Worm (Caenorhabditis elegans) whole organism, L1 larva: Measurements from ENCODE around the gene vit-2.

Experiments used
- C16A3.4 ChIP-seq: fragments of 150-350 bp; optimal IDR thresholded peaks from 2 replicates; lab custom pipeline; 2014; ENCODE audit warnings: missing biosample characterization, missing genetic modification characterization
- F16B12.6 ChIP-seq: fragments of 150-350 bp; optimal IDR thresholded peaks from 2 replicates; lab custom pipeline; 2014; ENCODE audit warnings: missing biosample characterization, missing genetic modification characterization
- aha-1 ChIP-seq: fragments of 150-350 bp; optimal IDR thresholded peaks from 2 replicates; lab custom pipeline; 2014; ENCODE audit warnings: missing biosample characterization, missing genetic modification characterization
- ama-1 ChIP-seq: fragments of 150-350 bp; optimal IDR thresholded peaks from 2 replicates; lab custom pipeline; 2014
- blmp-1 ChIP-seq: fragments of 150-350 bp; optimal IDR thresholded peaks from 2 replicates; lab custom pipeline; 2014; ENCODE audit warnings: missing biosample characterization, missing genetic modification characterization
- ceh-8 ChIP-seq: fragments of 200-800 bp; sonication (Bioruptor generic); optimal IDR thresholded peaks from 2 replicates; lab custom pipeline; 2018; ENCODE audit warnings: mild to moderate bottlenecking, missing genetic modification characterization, moderate library complexity, missing compliant biosample characterization
- ceh-82 ChIP-seq, 3 experiments: fragments of 150-350 bp in 1 of 3; sonication (generic microtip) in 2 of 3; optimal IDR thresholded peaks; 2 replicates each; lab custom pipeline; 2014 to 2017; ENCODE audit warnings: missing biosample characterization in 3 of 3, missing genetic modification characterization in 3 of 3
- dsc-1 ChIP-seq: sonication (generic microtip); optimal IDR thresholded peaks from 2 replicates; lab custom pipeline; 2016; ENCODE audit warnings: mild to moderate bottlenecking, missing genetic modification characterization, missing compliant biosample characterization
- egl-13 ChIP-seq: sonication (generic microtip); optimal IDR thresholded peaks from 2 replicates; lab custom pipeline; 2016; ENCODE audit warnings: missing genotype, missing genetic modification reagents, missing genetic modification characterization, missing compliant biosample characterization
- elt-2 ChIP-seq: sonication (generic microtip); optimal IDR thresholded peaks from 2 replicates; lab custom pipeline; 2016; ENCODE audit warnings: missing genetic modification characterization, mild to moderate bottlenecking, inconsistent platforms, missing compliant biosample characterization, missing genetic modification reagents
- fkh-10 ChIP-seq: sonication (generic microtip); optimal IDR thresholded peaks from 2 replicates; lab custom pipeline; 2017; ENCODE audit warnings: missing biosample characterization, missing genetic modification reagents, missing genetic modification characterization
- fkh-8 ChIP-seq: sonication (generic microtip); optimal IDR thresholded peaks from 2 replicates; lab custom pipeline; 2016; ENCODE audit warnings: mild to moderate bottlenecking, missing genetic modification characterization, missing compliant biosample characterization
- fos-1 ChIP-seq: fragments of 150-350 bp; optimal IDR thresholded peaks from 2 replicates; lab custom pipeline; 2014; ENCODE audit warnings: missing biosample characterization, missing genetic modification characterization
- hlh-4 ChIP-seq: sonication (generic microtip); optimal IDR thresholded peaks from 2 replicates; lab custom pipeline; 2016; ENCODE audit warnings: mild to moderate bottlenecking, missing genetic modification characterization, missing compliant biosample characterization
- hpl-2 ChIP-seq: fragments of 150-350 bp; optimal IDR thresholded peaks from 2 replicates; lab custom pipeline; 2014; ENCODE audit warnings: missing biosample characterization, missing genetic modification reagents, missing genetic modification characterization
- irx-1 ChIP-seq: sonication (generic microtip); optimal IDR thresholded peaks from 2 replicates; lab custom pipeline; 2016; ENCODE audit warnings: missing genetic modification characterization, missing compliant biosample characterization
- lin-14 ChIP-seq: fragments of 200-800 bp; sonication (Bioruptor generic); optimal IDR thresholded peaks from 2 replicates; lab custom pipeline; 2018; ENCODE audit warnings: mild to moderate bottlenecking, missing genetic modification characterization, moderate library complexity, missing compliant biosample characterization
- lin-15B ChIP-seq: fragments of 150-350 bp; sonication (generic microtip); optimal IDR thresholded peaks from 3 replicates; lab custom pipeline; 2014; ENCODE audit warnings: missing biosample characterization, missing genetic modification characterization
- lin-35 ChIP-seq, 2 experiments: fragments of 150-350 bp; optimal IDR thresholded peaks; 2 replicates each; lab custom pipeline; 2014; ENCODE audit warnings: missing biosample characterization in 2 of 2, missing genetic modification characterization in 2 of 2, missing genetic modification reagents in 2 of 2
- lin-39 ChIP-seq: fragments of 150-350 bp; optimal IDR thresholded peaks from 2 replicates; lab custom pipeline; 2014; ENCODE audit warnings: missing biosample characterization, missing genetic modification reagents, missing genetic modification characterization
- lsy-2 ChIP-seq, 2 experiments: fragments of 150-350 bp; optimal IDR thresholded peaks; 2 replicates each; lab custom pipeline; 2014; ENCODE audit warnings: missing biosample characterization in 2 of 2, missing genetic modification characterization in 2 of 2
- mef-2 ChIP-seq: fragments of 150-350 bp; optimal IDR thresholded peaks from 2 replicates; lab custom pipeline; 2014; ENCODE audit warnings: missing biosample characterization, missing genetic modification characterization
- mep-1 ChIP-seq: fragments of 150-350 bp; optimal IDR thresholded peaks from 2 replicates; lab custom pipeline; 2014; ENCODE audit warnings: missing biosample characterization, missing genetic modification characterization
- nhr-19 ChIP-seq: fragments of 200-800 bp; sonication (Bioruptor generic); conservative IDR thresholded peaks from 2 replicates; pipeline ENCODE4 v1.3.6; 2022; ENCODE audit warnings: missing genetic modification characterization, missing compliant biosample characterization
- nhr-28 ChIP-seq: fragments of 150-350 bp; optimal IDR thresholded peaks from 2 replicates; lab custom pipeline; 2014; ENCODE audit warnings: missing biosample characterization, missing genetic modification characterization
- nhr-47 ChIP-seq: sonication (generic microtip); optimal IDR thresholded peaks from 2 replicates; lab custom pipeline; 2016; ENCODE audit warnings: mild to moderate bottlenecking, missing genetic modification characterization, moderate library complexity, missing compliant biosample characterization
- nhr-71 ChIP-seq: sonication (generic microtip); optimal IDR thresholded peaks from 2 replicates; lab custom pipeline; 2016; ENCODE audit warnings: mild to moderate bottlenecking, missing genetic modification characterization, moderate library complexity, missing compliant biosample characterization
- nhr-77 ChIP-seq: fragments of 150-350 bp; optimal IDR thresholded peaks from 2 replicates; lab custom pipeline; 2014; ENCODE audit warnings: missing biosample characterization, missing genetic modification characterization
- nhr-85 ChIP-seq: sonication (generic microtip); peaks from one replicate; lab custom pipeline; 2016; ENCODE audit warnings: missing genetic modification characterization, inconsistent platforms, missing compliant biosample characterization
- pax-3 ChIP-seq: fragments of 200-800 bp; sonication (Bioruptor generic); optimal IDR thresholded peaks from 2 replicates; lab custom pipeline; 2018; ENCODE audit warnings: mild to moderate bottlenecking, missing genetic modification characterization, moderate library complexity, missing compliant biosample characterization
- skn-1 ChIP-seq: fragments of 150-350 bp; optimal IDR thresholded peaks from 2 replicates; lab custom pipeline; 2014; ENCODE audit warnings: missing biosample characterization, missing genetic modification characterization
- snu-23 ChIP-seq: sonication (generic microtip); optimal IDR thresholded peaks from 2 replicates; lab custom pipeline; 2016; ENCODE audit warnings: missing genetic modification characterization, missing compliant biosample characterization
- swsn-7 ChIP-seq: sonication (generic microtip); optimal IDR thresholded peaks from 2 replicates; lab custom pipeline; 2016; ENCODE audit warnings: missing genetic modification characterization, missing compliant biosample characterization
- tbx-2 ChIP-seq: sonication (generic microtip); optimal IDR thresholded peaks from 2 replicates; lab custom pipeline; 2016; ENCODE audit warnings: missing genetic modification characterization, missing compliant biosample characterization
- unc-30 ChIP-seq: sonication (generic microtip); optimal IDR thresholded peaks from 2 replicates; lab custom pipeline; 2017; ENCODE audit warnings: missing biosample characterization, missing genetic modification characterization
- unc-86 ChIP-seq: sonication (generic microtip); optimal IDR thresholded peaks from 2 replicates; lab custom pipeline; 2016; ENCODE audit warnings: missing genetic modification characterization, missing compliant biosample characterization
- unc-98 ChIP-seq: fragments of 200-800 bp; sonication (Bioruptor generic); IDR thresholded peaks from 2 replicates; pipeline ENCODE4 v1.3.6; 2022; ENCODE audit warnings: missing genetic modification characterization, missing compliant biosample characterization
- xbp-1 ChIP-seq: sonication (generic microtip); optimal IDR thresholded peaks from 2 replicates; lab custom pipeline; 2016; ENCODE audit warnings: missing genetic modification characterization, missing compliant biosample characterization
- zip-4 ChIP-seq: fragments of 200-800 bp; sonication (Bioruptor generic); optimal IDR thresholded peaks from 2 replicates; lab custom pipeline; 2018; ENCODE audit warnings: mild to moderate bottlenecking, missing genetic modification characterization, moderate library complexity, missing compliant biosample characterization

The vit-2 gene

ce11 chrX:5119246-5119645 is 18.4 kb downstream of the vit-2 start (continued):
- TF ChIP-seq ceh-8 (no peak), ama-1 (lab: Kevin White, UChicago) (no peak)

- TF ChIP-seq zip-4 (GFP tag; lab: Kevin White, UChicago) (no peak), hlh-4 (no peak), nhr-77 (tag; lab: Kevin White, UChicago) (no peak), elt-2 (tag; lab: Kevin White, UChicago) (no peak), unc-30 (tag; lab: Kevin White, UChicago) (no peak), unc-98 (GFP tag; lab: Robert Waterston, UW) (no peak), irx-1 (no peak)
Measured at ce11 chrX:5119686-5120085, 18.8 kb downstream of the vit-2 start.

- TF ChIP-seq mef-2 (tag; lab: Kevin White, UChicago), result no peak
- peak; percentile 37 for TF ChIP-seq ama-1 (lab: Kevin White, UChicago)
- TF ChIP-seq hlh-4, result no peak
Measured at ce11 chrX:5120196-5120595, 19.4 kb downstream of the vit-2 start.

ce11 chrX:5120807-5121206 is 20.0 kb downstream of the vit-2 start:
- TF ChIP-seq dsc-1 (tag; lab: Kevin White, UChicago) (peak; percentile 32), F16B12.6 (tag; lab: Kevin White, UChicago) (no peak), lin-39 (tag; lab: Kevin White, UChicago) (no peak), blmp-1 (tag; lab: Kevin White, UChicago) (peak; percentile 64), egl-13 (no peak), nhr-71 (tag; lab: Kevin White, UChicago) (no peak)

- TF ChIP-seq lin-15B (tag; lab: Kevin White, UChicago), result no peak
- TF ChIP-seq nhr-28, result no peak
- TF ChIP-seq xbp-1, result peak; percentile 10
- no peak for TF ChIP-seq pax-3 (tag; lab: Kevin White, UChicago)
- TF ChIP-seq tbx-2 (tag; lab: Kevin White, UChicago), result peak; percentile 12
- no peak for TF ChIP-seq unc-30 (tag; lab: Kevin White, UChicago)
- TF ChIP-seq mep-1 (tag; lab: Kevin White, UChicago), result peak; percentile 11
- peak; percentile 3 for TF ChIP-seq skn-1 (tag; lab: Kevin White, UChicago)
- peak; percentile 73 for TF ChIP-seq lin-14 (GFP tag; lab: Kevin White, UChicago)
- no peak for TF ChIP-seq C16A3.4
- 0 out of 2 replicates have a peak, but pooled peaks have one; percentile 11 for TF ChIP-seq nhr-19 (GFP tag; lab: Robert Waterston, UW)
- peak; percentile 38 for TF ChIP-seq nhr-47
- no peak for TF ChIP-seq fos-1 (tag; lab: Kevin White, UChicago)
- peak; percentile 39 for TF ChIP-seq snu-23
- peak; percentile 10 to 56 (median 10) for TF ChIP-seq ceh-82 (tag; optimal IDR thresholded peaks at IDR 0.05; lab: Kevin White, UChicago)
- peak; percentile 76 for TF ChIP-seq fkh-8 (tag; lab: Kevin White, UChicago)
- peak in 1 of 2 experiments; percentile 9 for TF ChIP-seq lin-35 (GFP tag; optimal IDR thresholded peaks at IDR 0.05; lab: Kevin White, UChicago)
- peak; percentile 36 for TF ChIP-seq dsc-1 (tag; lab: Kevin White, UChicago)
- peak; percentile 42 for TF ChIP-seq swsn-7 (tag; lab: Kevin White, UChicago)
- peak; percentile 33 for TF ChIP-seq irx-1
- peak; percentile 45 for TF ChIP-seq fkh-10 (GFP tag; lab: Kevin White, UChicago)
- TF ChIP-seq unc-86 (tag; lab: Kevin White, UChicago), result peak; percentile 64
- no peak for TF ChIP-seq ama-1 (lab: Kevin White, UChicago)
- TF ChIP-seq aha-1, result no peak
- peak; percentile 55 for TF ChIP-seq nhr-85 (tag; lab: Kevin White, UChicago)
- no peak for TF ChIP-seq unc-98 (GFP tag; lab: Robert Waterston, UW)
- no peak for TF ChIP-seq hpl-2 (GFP tag; lab: Kevin White, UChicago)
- TF ChIP-seq lsy-2 (tag; optimal IDR thresholded peaks at IDR 0.05; lab: Kevin White, UChicago), result peak in 1 of 2 experiments; percentile 15
- peak; percentile 33 for TF ChIP-seq nhr-71 (tag; lab: Kevin White, UChicago)
- TF ChIP-seq egl-13, result peak; percentile 63
Measured at ce11 chrX:5121789-5122188, 20.9 kb downstream of the vit-2 start.
